Fruit fly (Drosophila melanogaster): Measurements from ENCODE around the gene Dyro.

Gene Dyro

dm6 chr3L:11261456-11262082, 34.1 kb downstream of the Dyro start (continued):
- TF ChIP-seq bowl (GFP tag; IDR thresholded peaks at IDR 0.05): 0 out of 2 replicates have a peak, but pooled peaks have one; percentile 45
- TF ChIP-seq CG7556 (GFP tag; optimal IDR thresholded peaks at IDR 0.05): peak; percentile 87
- TF ChIP-seq CG3847 (GFP tag; IDR thresholded peaks at IDR 0.05): peak; percentile 69
- TF ChIP-seq Stat92E (GFP tag; optimal IDR thresholded peaks at IDR 0.05): peak in 1 of 3 experiments; percentile 80
- peak; percentile 91 for TF ChIP-seq CG32767 (GFP tag; IDR thresholded peaks at IDR 0.05)
- peak; percentile 74 for TF ChIP-seq Hr3 (GFP tag; optimal IDR thresholded peaks at IDR 0.05)
- TF ChIP-seq CG14965 (GFP tag; optimal IDR thresholded peaks at IDR 0.05; ENCODE audit: borderline replicate concordance): no peak
- peak; percentile 70 for TF ChIP-seq CG11085 (GFP tag; IDR thresholded peaks at IDR 0.05)
- TF ChIP-seq zfh1 (GFP tag; IDR thresholded peaks at IDR 0.05): peak; percentile 51; the same call in 2 of the 3 replicates
- TF ChIP-seq Meics (GFP tag; optimal IDR thresholded peaks at IDR 0.05): peak; percentile 73
- no peak for TF ChIP-seq CG17186 (GFP tag; optimal IDR thresholded peaks at IDR 0.05)
- TF ChIP-seq cas (GFP tag; IDR thresholded peaks at IDR 0.05): peak; percentile 53; the same call in 1 of the 2 replicates
- TF ChIP-seq inv (GFP tag; IDR thresholded peaks at IDR 0.05; ENCODE audit: partially characterized antibody): no peak
- TF ChIP-seq repo (GFP tag; optimal IDR thresholded peaks at IDR 0.05): no peak
- no peak for TF ChIP-seq Lpt (GFP tag; optimal IDR thresholded peaks at IDR 0.05)
- TF ChIP-seq CG2889 (GFP tag; IDR thresholded peaks at IDR 0.05): peak; percentile 70; the same call in 2 of the 3 replicates
- TF ChIP-seq unc-4 (GFP tag; IDR thresholded peaks at IDR 0.05; ENCODE audit: partially characterized antibody): no peak
- TF ChIP-seq Ravus (GFP tag; IDR thresholded peaks at IDR 0.05): peak; percentile 51
- TF ChIP-seq sens-2 (GFP tag; IDR thresholded peaks at IDR 0.05): peak; percentile 62; the same call in 1 of the 2 replicates
- peak; percentile 85 for TF ChIP-seq CG12104 (GFP tag; optimal IDR thresholded peaks at IDR 0.05)
- no peak for TF ChIP-seq sr (GFP tag; IDR thresholded peaks at IDR 0.05)
- TF ChIP-seq CG17612 (GFP tag; IDR thresholded peaks at IDR 0.05): no peak
- TF ChIP-seq CG6813 (GFP tag; optimal IDR thresholded peaks at IDR 0.05): peak; percentile 80
- TF ChIP-seq corto (GFP tag; optimal IDR thresholded peaks at IDR 0.05): peak; percentile 16
- no peak for TF ChIP-seq Atf3 (GFP tag; optimal IDR thresholded peaks at IDR 0.05)
- no peak for TF ChIP-seq CG10543 (GFP tag; optimal IDR thresholded peaks at IDR 0.05)
- peak; percentile 51; the same call in 2 of the 3 replicates for TF ChIP-seq jigr1 (GFP tag; IDR thresholded peaks at IDR 0.05)
- TF ChIP-seq HmgZ (tag; optimal IDR thresholded peaks at IDR 0.05): peak; percentile 21
- TF ChIP-seq ash1 (GFP tag; optimal IDR thresholded peaks at IDR 0.05): no peak
- TF ChIP-seq Xrp1 (GFP tag; IDR thresholded peaks at IDR 0.05): peak; percentile 93
- TF ChIP-seq Bgb (GFP tag; IDR thresholded peaks at IDR 0.05; ENCODE audit: partially characterized antibody): no peak
- TF ChIP-seq CG3281 (GFP tag; optimal IDR thresholded peaks at IDR 0.05): peak; percentile 80
- TF ChIP-seq CG12942 (GFP tag; optimal IDR thresholded peaks at IDR 0.05): peak; percentile 74
- TF ChIP-seq otp (GFP tag; IDR thresholded peaks at IDR 0.05): no peak; the same call in 2 of the 3 replicates
- TF ChIP-seq Max (GFP tag; optimal IDR thresholded peaks at IDR 0.05): peak; percentile 59
- peak; percentile 71 for TF ChIP-seq tio (GFP tag; optimal IDR thresholded peaks at IDR 0.05)
- TF ChIP-seq Opbp (GFP tag; IDR thresholded peaks at IDR 0.05; ENCODE audit: partially characterized antibody): no peak

- TF ChIP-seq CG9817 (tag; optimal IDR thresholded peaks at IDR 0.05): peak; percentile 62
- TF ChIP-seq Hsf (GFP tag; optimal IDR thresholded peaks at IDR 0.05): peak; percentile 66
- no peak for TF ChIP-seq CTCF (GFP tag; optimal IDR thresholded peaks at IDR 0.05)
- TF ChIP-seq CG10979 (tag; optimal IDR thresholded peaks at IDR 0.05): peak; percentile 58
- TF ChIP-seq Gug (GFP tag; IDR thresholded peaks at IDR 0.05): 0 out of 4 replicates have a peak, but pooled peaks have one; percentile 25
- peak; percentile 94 for TF ChIP-seq zf30C (GFP tag; optimal IDR thresholded peaks at IDR 0.05)
- TF ChIP-seq Dad (GFP tag; optimal IDR thresholded peaks at IDR 0.05): no peak
- peak; percentile 30 for TF ChIP-seq CG6813 (GFP tag; optimal IDR thresholded peaks at IDR 0.05)
- TF ChIP-seq eve (GFP tag; optimal IDR thresholded peaks at IDR 0.05): no peak
- TF ChIP-seq Bgb (GFP tag; IDR thresholded peaks at IDR 0.05; ENCODE audit: partially characterized antibody): no peak
- no peak for TF ChIP-seq CG14710 (tag; optimal IDR thresholded peaks at IDR 0.05)
- TF ChIP-seq CG18764 (GFP tag; optimal IDR thresholded peaks at IDR 0.05): peak; percentile 1
- no peak for TF ChIP-seq Deaf1 (tag; optimal IDR thresholded peaks at IDR 0.05)
- peak; percentile 45 for TF ChIP-seq CG2116 (GFP tag; optimal IDR thresholded peaks at IDR 0.05)
- TF ChIP-seq Lhr (GFP tag; optimal IDR thresholded peaks at IDR 0.05): no peak
These were observed 34.8 kb downstream of the Dyro start for dm6 chr3L:11260737-11261455.

Measured in whole organism, embryonic.